Worm (Caenorhabditis elegans) whole organism, L1 larva: Measurements from ENCODE around the gene C14A11.9.

ENCODE experiments used
- isw-1 ChIP-seq: fragments of 200-800 bp; sonication (Bioruptor generic); IDR thresholded peaks from 2 replicates; pipeline ENCODE4 v1.3.6; 2022; ENCODE audit warnings: missing genetic modification characterization, missing compliant biosample characterization
- lin-35 ChIP-seq, 2 experiments: fragments of 150-350 bp; optimal IDR thresholded peaks; 2 replicates each; lab custom pipeline; 2014; ENCODE audit warnings: missing biosample characterization in 2 of 2, missing genetic modification characterization in 2 of 2, missing genetic modification reagents in 2 of 2
- nhr-11 ChIP-seq: fragments of 150-350 bp; optimal IDR thresholded peaks from 2 replicates; lab custom pipeline; 2014; ENCODE audit warnings: missing biosample characterization, missing genetic modification characterization
- nhr-12 ChIP-seq: sonication (generic microtip); optimal IDR thresholded peaks from 2 replicates; lab custom pipeline; 2017; ENCODE audit warnings: missing biosample characterization, missing genetic modification characterization
- nhr-237 ChIP-seq: fragments of 150-350 bp; optimal IDR thresholded peaks from 2 replicates; lab custom pipeline; 2014; ENCODE audit warnings: missing biosample characterization, missing genetic modification characterization
- nhr-47 ChIP-seq: sonication (generic microtip); optimal IDR thresholded peaks from 2 replicates; lab custom pipeline; 2016; ENCODE audit warnings: mild to moderate bottlenecking, missing genetic modification characterization, moderate library complexity, missing compliant biosample characterization
- nhr-76 ChIP-seq: sonication (generic microtip); optimal IDR thresholded peaks from 2 replicates; lab custom pipeline; 2017; ENCODE audit warnings: missing biosample characterization, missing genetic modification characterization
- nhr-77 ChIP-seq: fragments of 150-350 bp; optimal IDR thresholded peaks from 2 replicates; lab custom pipeline; 2014; ENCODE audit warnings: missing biosample characterization, missing genetic modification characterization
- snpc-4 ChIP-seq: fragments of 150-350 bp; optimal IDR thresholded peaks from 2 replicates; lab custom pipeline; 2014; ENCODE audit warnings: missing biosample characterization, missing genetic modification characterization
- sox-4 ChIP-seq: sonication (generic microtip); optimal IDR thresholded peaks from 2 replicates; lab custom pipeline; 2016; ENCODE audit warnings: missing genetic modification characterization, missing compliant biosample characterization
- tbx-2 ChIP-seq: sonication (generic microtip); optimal IDR thresholded peaks from 2 replicates; lab custom pipeline; 2016; ENCODE audit warnings: missing genetic modification characterization, missing compliant biosample characterization
- unc-30 ChIP-seq: sonication (generic microtip); optimal IDR thresholded peaks from 2 replicates; lab custom pipeline; 2017; ENCODE audit warnings: missing biosample characterization, missing genetic modification characterization
- zag-1 ChIP-seq: fragments of 150-350 bp; optimal IDR thresholded peaks from 2 replicates; lab custom pipeline; 2014; ENCODE audit warnings: missing biosample characterization, missing genetic modification characterization
- ztf-4 ChIP-seq: fragments of 150-350 bp; optimal IDR thresholded peaks from 2 replicates; lab custom pipeline; 2014; ENCODE audit warnings: missing biosample characterization, missing genetic modification characterization

DNA sequence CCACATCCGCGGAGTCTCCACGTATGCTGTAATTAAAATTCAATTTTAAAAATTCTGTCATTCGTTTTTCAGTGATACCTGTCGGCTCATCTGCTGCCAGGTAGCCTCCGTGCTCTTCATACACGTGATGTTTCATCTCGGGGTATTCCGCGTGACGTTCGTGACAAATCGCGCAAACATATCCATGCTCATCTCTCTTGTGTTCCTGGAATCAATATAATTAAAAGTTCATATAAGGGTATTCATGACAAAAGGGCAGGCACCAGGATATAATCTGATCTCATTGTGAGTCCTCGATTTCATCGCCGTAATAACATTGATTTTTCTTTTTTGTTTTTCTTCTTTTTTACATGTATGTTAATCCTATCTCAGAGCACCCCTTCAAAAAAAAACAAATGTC, 44.5 kb upstream of the C14A11.9 start:
- peak; percentile 35 for TF ChIP-seq ztf-4 (tag; lab: Kevin White, UChicago)
- TF ChIP-seq nhr-12 (tag; lab: Kevin White, UChicago), result no peak
- TF ChIP-seq nhr-76 (tag; lab: Kevin White, UChicago), result no peak
- TF ChIP-seq nhr-77 (tag; lab: Kevin White, UChicago), result no peak
- peak; percentile 49 for TF ChIP-seq sox-4 (tag; lab: Kevin White, UChicago)
- no peak for TF ChIP-seq nhr-11 (tag; lab: Kevin White, UChicago)
- no peak for TF ChIP-seq isw-1 (GFP tag; lab: Robert Waterston, UW)
- TF ChIP-seq tbx-2, result no peak
- TF ChIP-seq snpc-4 (tag; lab: Kevin White, UChicago), result no peak
- TF ChIP-seq lin-35 (GFP tag; optimal IDR thresholded peaks at IDR 0.05; lab: Kevin White, UChicago), result no peak
- no peak for TF ChIP-seq zag-1 (tag; lab: Kevin White, UChicago)
- TF ChIP-seq nhr-237 (tag; lab: Kevin White, UChicago), result no peak
- peak; percentile 61 for TF ChIP-seq nhr-47 (tag; lab: Kevin White, UChicago)
- no peak for TF ChIP-seq unc-30
